Worm (Caenorhabditis elegans) whole organism, mixed stage, embryonic: ENCODE results near the gene grl-2.

Experiments used
- M03D4.4 ChIP-seq: sonication (generic microtip); optimal IDR thresholded peaks from 2 replicates; lab custom pipeline; 2017; ENCODE audit warnings: mild to moderate bottlenecking, missing genetic modification characterization, missing compliant biosample characterization
- blmp-1 ChIP-seq: fragments of 150-350 bp; optimal IDR thresholded peaks from 2 replicates; lab custom pipeline; 2014; ENCODE audit warnings: missing biosample characterization, missing genetic modification characterization
- ceh-39 ChIP-seq: fragments of 150-350 bp; optimal IDR thresholded peaks from 2 replicates; lab custom pipeline; 2014; ENCODE audit warnings: missing biosample characterization, missing genetic modification characterization
- ceh-43 ChIP-seq: fragments of 200-800 bp; sonication (Bioruptor generic); optimal IDR thresholded peaks from 2 replicates; lab custom pipeline; 2018; ENCODE audit warnings: mild to moderate bottlenecking, missing genetic modification characterization, moderate library complexity, missing compliant biosample characterization
- ces-1 ChIP-seq: fragments of 150-350 bp; optimal IDR thresholded peaks from 2 replicates; lab custom pipeline; 2014; ENCODE audit warnings: missing biosample characterization, missing genetic modification reagents, missing genetic modification characterization
- cnd-1 ChIP-seq: fragments of 200-800 bp; sonication (Bioruptor generic); optimal IDR thresholded peaks from 2 replicates; lab custom pipeline; 2018; ENCODE audit warnings: mild to moderate bottlenecking, missing genetic modification characterization, missing compliant biosample characterization
- elt-1 ChIP-seq: sonication (generic microtip); optimal IDR thresholded peaks from 2 replicates; lab custom pipeline; 2017; ENCODE audit warnings: missing genetic modification characterization, mild to moderate bottlenecking, missing compliant biosample characterization, antibody characterized with exemption, moderate library complexity, borderline replicate concordance; ENCODE audit not compliant: insufficient read depth
- elt-3 ChIP-seq: fragments of 150-350 bp; optimal IDR thresholded peaks from 2 replicates; lab custom pipeline; 2014; ENCODE audit warnings: missing biosample characterization, missing genetic modification characterization
- flh-1 ChIP-seq: fragments of 200-800 bp; sonication (Bioruptor generic); optimal IDR thresholded peaks from 2 replicates; lab custom pipeline; 2018; ENCODE audit warnings: mild to moderate bottlenecking, missing genetic modification characterization, moderate library complexity, missing compliant biosample characterization
- ham-2 ChIP-seq: fragments of 200-800 bp; sonication (Bioruptor generic); optimal IDR thresholded peaks from 2 replicates; lab custom pipeline; 2018; ENCODE audit warnings: mild to moderate bottlenecking, missing genetic modification characterization, missing compliant biosample characterization
- hlh-1 ChIP-seq: fragments of 150-350 bp; optimal IDR thresholded peaks from 2 replicates; lab custom pipeline; 2014; ENCODE audit warnings: missing biosample characterization, missing genetic modification reagents, missing genetic modification characterization
- lin-13 ChIP-seq: fragments of 150-350 bp; optimal IDR thresholded peaks from 2 replicates; lab custom pipeline; 2014; ENCODE audit warnings: missing biosample characterization, missing genetic modification characterization
- lin-32 ChIP-seq: fragments of 200-800 bp; sonication (Bioruptor generic); optimal IDR thresholded peaks from 2 replicates; lab custom pipeline; 2018; ENCODE audit warnings: mild to moderate bottlenecking, missing genetic modification characterization, missing compliant biosample characterization
- lsy-2 ChIP-seq: fragments of 150-350 bp; optimal IDR thresholded peaks from 2 replicates; lab custom pipeline; 2014; ENCODE audit warnings: missing biosample characterization, missing genetic modification characterization
- mls-2 ChIP-seq: sonication (generic microtip); optimal IDR thresholded peaks from 2 replicates; lab custom pipeline; 2016; ENCODE audit warnings: mild to moderate bottlenecking, missing genetic modification characterization, moderate library complexity, missing compliant biosample characterization
- nhr-237 ChIP-seq: fragments of 150-350 bp; optimal IDR thresholded peaks from 2 replicates; lab custom pipeline; 2014; ENCODE audit warnings: missing biosample characterization, missing genetic modification characterization
- nhr-28 ChIP-seq: fragments of 150-350 bp; optimal IDR thresholded peaks from 2 replicates; lab custom pipeline; 2014; ENCODE audit warnings: missing biosample characterization, missing genetic modification characterization
- nhr-76 ChIP-seq: sonication (generic microtip); optimal IDR thresholded peaks from 2 replicates; lab custom pipeline; 2017; ENCODE audit warnings: missing biosample characterization, missing genetic modification characterization
- pha-4 ChIP-seq: fragments of 150-350 bp; optimal IDR thresholded peaks from 2 replicates; lab custom pipeline; 2018; ENCODE audit warnings: missing biosample characterization, missing genetic modification reagents, missing genetic modification characterization
- sem-2 ChIP-seq: fragments of 200-800 bp; sonication (Bioruptor generic); optimal IDR thresholded peaks from 2 replicates; lab custom pipeline; 2018; ENCODE audit warnings: mild to moderate bottlenecking, missing genetic modification characterization, missing compliant biosample characterization
- snpc-4 ChIP-seq: fragments of 150-350 bp; optimal IDR thresholded peaks from 2 replicates; lab custom pipeline; 2014; ENCODE audit warnings: missing biosample characterization, missing genetic modification characterization
- sptf-1 ChIP-seq: sonication (generic microtip); optimal IDR thresholded peaks from 2 replicates; lab custom pipeline; 2017; ENCODE audit warnings: mild to moderate bottlenecking, missing genetic modification characterization, moderate library complexity, missing compliant biosample characterization
- tbx-8 ChIP-seq: fragments of 200-800 bp; sonication (Bioruptor generic); optimal IDR thresholded peaks from 2 replicates; lab custom pipeline; 2018; ENCODE audit warnings: mild to moderate bottlenecking, missing genetic modification characterization, moderate library complexity, missing compliant biosample characterization
- unc-120 ChIP-seq: sonication (generic microtip); optimal IDR thresholded peaks from 2 replicates; lab custom pipeline; 2017; ENCODE audit warnings: missing genetic modification characterization, missing compliant biosample characterization; ENCODE audit not compliant: poor library complexity, severe bottlenecking
- unc-39 ChIP-seq: fragments of 150-350 bp; optimal IDR thresholded peaks from 2 replicates; lab custom pipeline; 2014; ENCODE audit warnings: missing biosample characterization, missing genetic modification characterization
- unc-62 ChIP-seq: fragments of 150-350 bp; optimal IDR thresholded peaks from 2 replicates; lab custom pipeline; 2014; ENCODE audit warnings: missing biosample characterization, missing genetic modification reagents, missing genetic modification characterization
- zip-8 ChIP-seq: fragments of 150-350 bp; optimal IDR thresholded peaks from 2 replicates; lab custom pipeline; 2014; ENCODE audit warnings: missing biosample characterization, missing genetic modification characterization
- ztf-11 ChIP-seq: fragments of 150-350 bp; optimal IDR thresholded peaks from 2 replicates; lab custom pipeline; 2014; ENCODE audit warnings: missing biosample characterization, missing genetic modification characterization

grl-2 gene

ce11 chrV:12907436-12907835 is 37.4 kb upstream of the grl-2 start:
- TF ChIP-seq ham-2 (GFP tag; lab: Kevin White, UChicago) = no peak
- TF ChIP-seq pha-4 (tag; lab: Kevin White, UChicago) = no peak
- no peak for TF ChIP-seq lsy-2 (tag; lab: Kevin White, UChicago)
- no peak for TF ChIP-seq blmp-1 (tag; lab: Kevin White, UChicago)
- TF ChIP-seq unc-62 (GFP tag; lab: Kevin White, UChicago) = peak; percentile 79
- peak; percentile 43 for TF ChIP-seq hlh-1 (tag; lab: Kevin White, UChicago)
- TF ChIP-seq sptf-1 (tag; lab: Kevin White, UChicago) = no peak

ce11 chrV:12908614-12909013 is 36.3 kb upstream of the grl-2 start:
- TF ChIP-seq elt-3 (tag; lab: Kevin White, UChicago) = no peak
- no peak for TF ChIP-seq mls-2
- no peak for TF ChIP-seq tbx-8 (GFP tag; lab: Kevin White, UChicago)
- peak; percentile 89 for TF ChIP-seq hlh-1 (tag; lab: Kevin White, UChicago)
- TF ChIP-seq, all 35 proteins: peak for 1

- TF ChIP-seq lsy-2 (tag; lab: Kevin White, UChicago) (no peak), tbx-8 (GFP tag; lab: Kevin White, UChicago) (no peak), unc-62 (GFP tag; lab: Kevin White, UChicago) (no peak), hlh-1 (tag; lab: Kevin White, UChicago) (no peak), M03D4.4 (tag; lab: Kevin White, UChicago) (no peak), pha-4 (tag; lab: Kevin White, UChicago) (no peak), nhr-28 (tag; lab: Kevin White, UChicago) (no peak), ham-2 (GFP tag; lab: Kevin White, UChicago) (no peak), ces-1 (GFP tag; lab: Kevin White, UChicago) (no peak), ztf-11 (tag; lab: Kevin White, UChicago) (no peak), lin-13 (no peak), ceh-39 (no peak), nhr-76 (tag; lab: Kevin White, UChicago) (no peak), snpc-4 (tag; lab: Kevin White, UChicago) (no peak), zip-8 (tag; lab: Kevin White, UChicago) (no peak), lin-32 (GFP tag; lab: Kevin White, UChicago) (no peak)
Observed at ce11 chrV:12909544-12910157, 35.2 kb upstream of the grl-2 start, which contains the start of gene nid-1. Gene nid-1, plus strand, starts transcription at chrV:12910107.

ce11 chrV:12919705-12920104 is 25.2 kb upstream of the grl-2 start, which contains the start of gene lipl-1:
Gene lipl-1, plus strand, starts transcription at chrV:12919986.
- TF ChIP-seq snpc-4 (tag; lab: Kevin White, UChicago) = no peak
- no peak for TF ChIP-seq nhr-237 (tag; lab: Kevin White, UChicago)

- TF ChIP-seq unc-39 (tag; lab: Kevin White, UChicago) (no peak), ces-1 (GFP tag; lab: Kevin White, UChicago) (no peak), hlh-1 (tag; lab: Kevin White, UChicago) (no peak), unc-120 (tag; lab: Kevin White, UChicago) (no peak), lsy-2 (tag; lab: Kevin White, UChicago) (no peak), ceh-43 (no peak), zip-8 (tag; lab: Kevin White, UChicago) (no peak), pha-4 (tag; lab: Kevin White, UChicago) (no peak), lin-32 (GFP tag; lab: Kevin White, UChicago) (no peak), ceh-39 (no peak), flh-1 (no peak), sem-2 (GFP tag; lab: Kevin White, UChicago) (no peak), unc-62 (GFP tag; lab: Kevin White, UChicago) (no peak), cnd-1 (tag; lab: Kevin White, UChicago) (no peak), elt-1 (no peak), tbx-8 (GFP tag; lab: Kevin White, UChicago) (no peak), elt-3 (tag; lab: Kevin White, UChicago) (no peak), snpc-4 (tag; lab: Kevin White, UChicago) (no peak), ham-2 (GFP tag; lab: Kevin White, UChicago) (no peak)
Observed at ce11 chrV:12921680-12922079, 23.2 kb upstream of the grl-2 start.
